Fruit fly (Drosophila melanogaster) whole organism, embryonic: ENCODE results near the gene CG15642.

Source experiments
- Ada2b ChIP-seq: fragments of 200-800 bp; sonication (Bioruptor generic); IDR thresholded peaks from 2 replicates; pipeline ENCODE4 v1.3.6; 2022; ENCODE audit warnings: missing biosample characterization, missing genetic modification characterization
- Awh ChIP-seq: fragments of 200-800 bp; sonication (Bioruptor generic); IDR thresholded peaks from 2 replicates; pipeline ENCODE4, ENCODE4 v1.3.6; 2022; ENCODE audit warnings: missing biosample characterization, missing genetic modification characterization
- Bdp1 ChIP-seq: fragments of 200-800 bp; sonication (Bioruptor generic); optimal IDR thresholded peaks from 3 replicates; lab custom pipeline; 2016; ENCODE audit warnings: missing biosample characterization, missing genetic modification characterization
- CG10959 ChIP-seq: fragments of 200-800 bp; sonication (Bioruptor generic); IDR thresholded peaks from 2 replicates; pipeline ENCODE4 v1.3.6; 2022; ENCODE audit warnings: missing biosample characterization, missing genetic modification characterization
- CG11247 ChIP-seq: fragments of 200-800 bp; sonication (Bioruptor generic); IDR thresholded peaks from 2 replicates; pipeline ENCODE4 v1.3.6; 2022; ENCODE audit warnings: missing biosample characterization, missing genetic modification characterization
- CG12104 ChIP-seq: fragments of 200-800 bp; sonication (Bioruptor generic); optimal IDR thresholded peaks from 3 replicates; lab custom pipeline; 2016; ENCODE audit warnings: missing biosample characterization, missing genetic modification characterization
- CG13424 ChIP-seq: fragments of 200-800 bp; sonication (Bioruptor generic); optimal IDR thresholded peaks from 2 replicates; lab custom pipeline; 2019; ENCODE audit warnings: missing biosample characterization, mild to moderate bottlenecking, missing genetic modification characterization, moderate library complexity
- CG16779 ChIP-seq: fragments of 200-800 bp; sonication (Bioruptor generic); IDR thresholded peaks from 2 replicates; pipeline ENCODE4 v1.3.6; 2022; ENCODE audit warnings: missing biosample characterization, missing genetic modification characterization
- CG16813 ChIP-seq: fragments of 200-800 bp; sonication (Bioruptor generic); IDR thresholded peaks from 3 replicates; pipeline ENCODE4 v1.3.6; 2022; ENCODE audit warnings: missing biosample characterization, missing genetic modification characterization; ENCODE audit not compliant: partially characterized antibody
- CG17912 ChIP-seq: fragments of 200-800 bp; sonication (Bioruptor generic); optimal IDR thresholded peaks from 2 replicates; lab custom pipeline; 2018; ENCODE audit warnings: missing biosample characterization, mild to moderate bottlenecking, missing genetic modification characterization
- CG30431 ChIP-seq: fragments of 200-800 bp; sonication (Bioruptor generic); optimal IDR thresholded peaks from 2 replicates; lab custom pipeline; 2017; ENCODE audit warnings: missing biosample characterization, missing genetic modification characterization
- CG33213 ChIP-seq: fragments of 200-800 bp; sonication (Bioruptor generic); optimal IDR thresholded peaks from 3 replicates; lab custom pipeline; 2016; ENCODE audit warnings: missing biosample characterization, missing genetic modification characterization
- CG4328 ChIP-seq: fragments of 200-800 bp; sonication (Bioruptor generic); optimal IDR thresholded peaks from 3 replicates; lab custom pipeline; 2017; ENCODE audit warnings: missing biosample characterization, missing genetic modification reagents, missing genetic modification characterization
- CG4360 ChIP-seq: fragments of 200-800 bp; sonication (Bioruptor generic); IDR thresholded peaks from 2 replicates; pipeline ENCODE4 v1.3.6; 2022; ENCODE audit warnings: missing biosample characterization, missing genetic modification characterization
- CG4404 ChIP-seq: fragments of 200-800 bp; sonication (Bioruptor generic); IDR thresholded peaks from 2 replicates; pipeline ENCODE4 v1.3.6; 2022; ENCODE audit warnings: missing biosample characterization, missing genetic modification characterization
- CG4707 ChIP-seq: fragments of 200-800 bp; sonication (Bioruptor generic); optimal IDR thresholded peaks from 2 replicates; lab custom pipeline; 2018; ENCODE audit warnings: missing biosample characterization, mild to moderate bottlenecking, missing genetic modification characterization, moderate library complexity
- CG4854 ChIP-seq: fragments of 200-800 bp; sonication (Bioruptor generic); optimal IDR thresholded peaks from 2 replicates; lab custom pipeline; 2016; ENCODE audit warnings: missing biosample characterization, missing genetic modification characterization, inconsistent platforms
- Drgx ChIP-seq: fragments of 200-800 bp; sonication (Bioruptor generic); IDR thresholded peaks from 2 replicates; pipeline ENCODE4 v1.3.6; 2022; ENCODE audit warnings: missing biosample characterization, missing genetic modification characterization
- Elba2 ChIP-seq: fragments of 200-800 bp; sonication (Bioruptor generic); optimal IDR thresholded peaks from 3 replicates; lab custom pipeline; 2016; ENCODE audit warnings: missing biosample characterization, missing genetic modification characterization
- GATAe ChIP-seq: fragments of 200-800 bp; sonication (Bioruptor generic); conservative IDR thresholded peaks from 2 replicates; pipeline ENCODE4 v1.3.6; 2022; ENCODE audit warnings: missing biosample characterization, missing genetic modification characterization
- HmgZ ChIP-seq: fragments of 200-800 bp; sonication (Bioruptor generic); optimal IDR thresholded peaks from 2 replicates; lab custom pipeline; 2018; ENCODE audit warnings: missing biosample characterization, mild to moderate bottlenecking, missing genetic modification characterization
- Jarid2 ChIP-seq: fragments of 200-800 bp; sonication (Bioruptor generic); optimal IDR thresholded peaks from 3 replicates; lab custom pipeline; 2017; ENCODE audit warnings: mild to moderate bottlenecking, missing biosample characterization, missing genetic modification reagents, missing genetic modification characterization
- Max ChIP-seq: fragments of 200-800 bp; sonication (Bioruptor generic); optimal IDR thresholded peaks from 2 replicates; lab custom pipeline; 2016; ENCODE audit warnings: missing biosample characterization, mild to moderate bottlenecking, missing genetic modification characterization
- Meics ChIP-seq: fragments of 200-800 bp; sonication (Bioruptor generic); optimal IDR thresholded peaks from 2 replicates; lab custom pipeline; 2017; ENCODE audit warnings: missing biosample characterization, mild to moderate bottlenecking, missing genetic modification characterization
- NK7.1 ChIP-seq: fragments of 200-800 bp; sonication (Bioruptor generic); optimal IDR thresholded peaks from 3 replicates; lab custom pipeline; 2016; ENCODE audit warnings: missing biosample characterization, missing genetic modification characterization
- Nf-YA ChIP-seq: fragments of 200-800 bp; sonication (Bioruptor generic); IDR thresholded peaks from 2 replicates; pipeline ENCODE4 v1.3.6; 2022; ENCODE audit warnings: missing biosample characterization, missing genetic modification characterization
- Optix ChIP-seq: fragments of 200-800 bp; sonication (Bioruptor generic); IDR thresholded peaks from 3 replicates; pipeline ENCODE4 v1.3.6; 2022; ENCODE audit warnings: missing biosample characterization, missing genetic modification characterization
- br ChIP-seq: fragments of >200 bp; optimal IDR thresholded peaks from 2 replicates; lab custom pipeline; 2017
- bsh ChIP-seq, 2 experiments: fragments of 200-800 bp; sonication (Bioruptor generic); optimal IDR thresholded peaks; 2 replicates each; lab custom pipeline; 2017 to 2018; ENCODE audit warnings: mild to moderate bottlenecking in 2 of 2, missing biosample characterization in 2 of 2, missing genetic modification characterization in 2 of 2, moderate library complexity in 1 of 2
- chif ChIP-seq, 2 experiments: fragments of 200-800 bp; sonication (Bioruptor generic); optimal IDR thresholded peaks; 3 replicates each; lab custom pipeline; 2016; ENCODE audit warnings: missing biosample characterization in 2 of 2, missing genetic modification characterization in 2 of 2
- chn ChIP-seq: fragments of 200-800 bp; sonication (Bioruptor generic); optimal IDR thresholded peaks from 2 replicates; lab custom pipeline; 2016; ENCODE audit warnings: missing biosample characterization, missing genetic modification characterization
- cwo ChIP-seq: fragments of 200-800 bp; sonication (Bioruptor generic); optimal IDR thresholded peaks from 3 replicates; lab custom pipeline; 2017; ENCODE audit warnings: missing biosample characterization, missing genetic modification characterization, mild to moderate bottlenecking, moderate library complexity, missing genetic modification reagents
- dati ChIP-seq: fragments of 200-800 bp; sonication (Bioruptor generic); IDR thresholded peaks from 2 replicates; pipeline ENCODE4 v1.3.6; 2022; ENCODE audit warnings: missing biosample characterization, missing genetic modification characterization
- disco-r ChIP-seq: fragments of 200-800 bp; sonication (Bioruptor generic); optimal IDR thresholded peaks from 2 replicates; lab custom pipeline; 2016; ENCODE audit warnings: missing biosample characterization, missing genetic modification characterization
- ems ChIP-seq: fragments of 200-800 bp; sonication (Bioruptor generic); optimal IDR thresholded peaks from 3 replicates; lab custom pipeline; 2016; ENCODE audit warnings: missing biosample characterization, missing genetic modification characterization
- eve ChIP-seq, 2 experiments: fragments of >200 bp; optimal IDR thresholded peaks; 2 replicates each; lab custom pipeline; 2017; ENCODE audit warnings: missing biosample characterization in 2 of 2, missing genetic modification characterization in 2 of 2
- hth ChIP-seq: fragments of >200 bp; optimal IDR thresholded peaks from 2 replicates; lab custom pipeline; 2017; ENCODE audit warnings: inconsistent platforms
- insv ChIP-seq, 2 experiments: fragments of 200-800 bp; sonication (Bioruptor generic); optimal IDR thresholded peaks; 3 replicates each; lab custom pipeline; 2016 to 2018; ENCODE audit warnings: missing biosample characterization in 2 of 2, missing genetic modification characterization in 2 of 2
- jing ChIP-seq: fragments of 200-800 bp; sonication (Bioruptor generic); optimal IDR thresholded peaks from 2 replicates; lab custom pipeline; 2018; ENCODE audit warnings: missing biosample characterization, mild to moderate bottlenecking, missing genetic modification characterization
- lbe ChIP-seq: fragments of 200-800 bp; sonication (Bioruptor generic); optimal IDR thresholded peaks from 2 replicates; lab custom pipeline; 2016; ENCODE audit warnings: missing biosample characterization, mild to moderate bottlenecking, missing genetic modification characterization
- lmd ChIP-seq: fragments of 200-800 bp; sonication (Bioruptor generic); IDR thresholded peaks from 2 replicates; pipeline ENCODE4 v1.3.6; 2022; ENCODE audit warnings: missing biosample characterization, missing genetic modification characterization
- mam ChIP-seq: fragments of 200-800 bp; sonication (Bioruptor generic); optimal IDR thresholded peaks from 3 replicates; lab custom pipeline; 2016; ENCODE audit warnings: missing biosample characterization, missing genetic modification characterization
- prd ChIP-seq, 3 experiments: fragments of >200 bp in 2 of 3; fragments of 200-800 bp in 1 of 3; sonication (Bioruptor generic) in 1 of 3; optimal IDR thresholded peaks in 2 of 3; IDR thresholded peaks in 1 of 3; 2 replicates in 2 of 3; 3 replicates in 1 of 3; pipeline versions ENCODE4 v1.3.6 to Lab custom; 2017 to 2022; ENCODE audit warnings: missing biosample characterization in 1 of 3, missing genetic modification characterization in 1 of 3
- ro ChIP-seq: fragments of 200-800 bp; sonication (Bioruptor generic); IDR thresholded peaks from 2 replicates; pipeline ENCODE4 v1.3.6; 2022; ENCODE audit warnings: missing biosample characterization, missing genetic modification characterization
- sd ChIP-seq: fragments of 200-800 bp; sonication (Bioruptor generic); optimal IDR thresholded peaks from 3 replicates; lab custom pipeline; 2018; ENCODE audit warnings: missing biosample characterization, mild to moderate bottlenecking, missing genetic modification characterization, moderate library complexity
- sens-2 ChIP-seq: fragments of 200-800 bp; sonication (Bioruptor generic); IDR thresholded peaks from 2 replicates; pipeline ENCODE4 v1.3.6; 2022; ENCODE audit warnings: missing biosample characterization, missing genetic modification characterization
- seq ChIP-seq: fragments of 200-800 bp; sonication (Bioruptor generic); IDR thresholded peaks from 2 replicates; pipeline ENCODE4 v1.3.6; 2022; ENCODE audit warnings: missing biosample characterization, missing genetic modification characterization
- sima ChIP-seq: fragments of 200-800 bp; sonication (Bioruptor generic); optimal IDR thresholded peaks from 2 replicates; lab custom pipeline; 2016; ENCODE audit warnings: missing biosample characterization, missing genetic modification characterization
- tin ChIP-seq: fragments of 200-800 bp; sonication (Bioruptor generic); optimal IDR thresholded peaks from 3 replicates; lab custom pipeline; 2016; ENCODE audit warnings: missing biosample characterization, missing genetic modification characterization
- wor ChIP-seq: fragments of 200-800 bp; sonication (Bioruptor generic); IDR thresholded peaks from 2 replicates; pipeline ENCODE4 v1.3.6; 2022; ENCODE audit warnings: missing biosample characterization, missing genetic modification characterization
- zf30C ChIP-seq: fragments of 200-800 bp; sonication (Bioruptor generic); optimal IDR thresholded peaks from 3 replicates; lab custom pipeline; 2018; ENCODE audit warnings: missing biosample characterization, mild to moderate bottlenecking, missing genetic modification characterization

Gene CG15642

DNA sequence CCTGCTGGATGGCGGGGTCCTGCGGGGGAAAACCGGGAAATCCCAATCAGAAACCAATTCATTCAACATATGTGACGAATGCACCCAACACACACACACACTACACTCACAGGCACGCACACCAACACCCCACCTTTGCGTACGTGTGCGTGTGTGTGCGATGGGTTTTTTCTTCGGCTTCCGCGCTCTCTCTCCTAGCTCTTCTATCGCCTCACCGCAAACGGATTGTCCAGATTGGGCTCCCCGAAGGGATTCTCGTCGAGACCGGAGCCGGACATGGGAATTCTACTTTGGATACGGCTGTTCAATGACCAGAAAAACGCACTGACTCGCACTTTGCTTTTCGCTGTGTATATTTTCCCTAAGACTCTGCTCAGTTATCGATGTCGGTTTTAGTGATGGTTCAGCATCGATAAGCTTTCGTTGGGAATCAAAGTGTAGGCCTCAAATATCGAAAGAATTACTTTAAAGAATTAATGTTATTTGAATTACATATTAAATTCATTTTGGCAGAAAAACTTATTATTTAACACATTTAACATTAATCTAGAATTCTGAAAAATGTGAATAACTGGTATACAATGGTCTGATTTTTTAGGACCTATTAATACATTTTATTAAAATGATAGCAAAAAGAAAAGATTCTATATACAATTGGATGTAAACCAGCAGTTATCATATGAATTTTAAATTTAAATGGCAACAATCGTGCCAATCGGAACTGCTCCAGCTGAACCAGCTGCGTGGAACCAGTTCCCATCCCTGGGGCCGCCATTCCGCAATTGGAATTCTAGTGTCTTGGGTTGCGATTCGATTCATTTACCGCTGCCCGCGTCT is 17.8 kb downstream of the CG15642 start, which contains the start of the genes Scamp and Ahcy (continued):
- no peak for TF ChIP-seq wor (GFP tag; lab: Robert Waterston, UW)
- no peak for TF ChIP-seq Ada2b (GFP tag; lab: Robert Waterston, UW)
- TF ChIP-seq CG30431 = no peak
- no peak for TF ChIP-seq Optix (GFP tag; lab: Robert Waterston, UW)
- TF ChIP-seq hth = no peak
- TF ChIP-seq jing = no peak
- no peak for TF ChIP-seq CG4328 (GFP tag; lab: Kevin White, UChicago)
- TF ChIP-seq lbe (GFP tag; lab: Kevin White, UChicago) = no peak
- no peak for TF ChIP-seq CG16779 (GFP tag; lab: Robert Waterston, UW)
- TF ChIP-seq sima (GFP tag; lab: Kevin White, UChicago) = no peak
- no peak for TF ChIP-seq CG4360 (GFP tag; lab: Robert Waterston, UW)
- no peak for TF ChIP-seq prd (optimal IDR thresholded peaks at IDR 0.05; lab: Kevin White, UChicago)
- TF ChIP-seq prd (GFP tag; IDR thresholded peaks at IDR 0.05; lab: Robert Waterston, UW) = no peak
- no peak for TF ChIP-seq Awh (GFP tag; lab: Robert Waterston, UW)
- TF ChIP-seq GATAe (GFP tag; lab: Robert Waterston, UW) = no peak
- TF ChIP-seq seq (GFP tag; lab: Robert Waterston, UW) = no peak
- no peak for TF ChIP-seq eve (GFP tag; optimal IDR thresholded peaks at IDR 0.05; lab: Kevin White, UChicago)
- no peak for TF ChIP-seq cwo (GFP tag; lab: Kevin White, UChicago)
- TF ChIP-seq sd (tag; lab: Kevin White, UChicago) = peak; percentile 53
- TF ChIP-seq tin (GFP tag; lab: Kevin White, UChicago) = no peak
- no peak for TF ChIP-seq ems (GFP tag; lab: Kevin White, UChicago)
- no peak for TF ChIP-seq CG33213 (GFP tag; lab: Kevin White, UChicago)
- TF ChIP-seq CG10959 (GFP tag; lab: Robert Waterston, UW) = no peak
- TF ChIP-seq CG17912 = no peak
- no peak for TF ChIP-seq Max (GFP tag; lab: Kevin White, UChicago)
- TF ChIP-seq CG16813 (GFP tag; lab: Robert Waterston, UW) = peak; percentile 48; the same call in 2 of the 3 replicates
- no peak for TF ChIP-seq dati
- TF ChIP-seq chif (GFP tag; optimal IDR thresholded peaks at IDR 0.05; lab: Kevin White, UChicago) = no peak
- no peak for TF ChIP-seq Elba2 (GFP tag; lab: Kevin White, UChicago)
- TF ChIP-seq Jarid2 (GFP tag; lab: Kevin White, UChicago) = no peak
- TF ChIP-seq insv (GFP tag; optimal IDR thresholded peaks at IDR 0.05; lab: Kevin White, UChicago) = peak; percentile 45 to 85
- no peak for TF ChIP-seq CG12104 (GFP tag; lab: Kevin White, UChicago)
- no peak for TF ChIP-seq sens-2 (GFP tag; lab: Robert Waterston, UW)
- TF ChIP-seq Bdp1 (GFP tag; lab: Kevin White, UChicago) = no peak
- TF ChIP-seq Nf-YA (GFP tag; lab: Robert Waterston, UW) = no peak
- TF ChIP-seq zf30C (GFP tag; lab: Kevin White, UChicago) = peak; percentile 10
- TF ChIP-seq disco-r (GFP tag; lab: Kevin White, UChicago) = no peak
- TF ChIP-seq mam (GFP tag; lab: Kevin White, UChicago) = no peak
- TF ChIP-seq CG4707 (GFP tag; lab: Kevin White, UChicago) = no peak
- no peak for TF ChIP-seq bsh (GFP tag; optimal IDR thresholded peaks at IDR 0.05; lab: Kevin White, UChicago)
- TF ChIP-seq CG4854 = no peak
- TF ChIP-seq CG11247 (GFP tag; lab: Robert Waterston, UW) = no peak
- TF ChIP-seq NK7.1 (GFP tag; lab: Kevin White, UChicago) = no peak
- TF ChIP-seq CG4404 (GFP tag; lab: Robert Waterston, UW) = no peak
- TF ChIP-seq CG13424 = peak; percentile 5
- TF ChIP-seq lmd (GFP tag; lab: Robert Waterston, UW) = no peak
- TF ChIP-seq HmgZ (tag; lab: Kevin White, UChicago) = no peak
- TF ChIP-seq Meics = peak; percentile 59
- TF ChIP-seq chn (GFP tag; lab: Kevin White, UChicago) = no peak
- TF ChIP-seq br (lab: Kevin White, UChicago) = no peak
- no peak for TF ChIP-seq ro (GFP tag; lab: Robert Waterston, UW)
- no peak for TF ChIP-seq Drgx
